Worm (Caenorhabditis elegans) whole organism, midembryonic: ENCODE measurements around the gene cki-1.

Source experiments
- T22C8.4 ChIP-seq: fragments of 200-800 bp; sonication (Bioruptor generic); IDR thresholded peaks from 2 replicates; pipeline ENCODE4 v1.3.6; 2022; ENCODE audit warnings: missing genetic modification characterization, missing compliant biosample characterization
- cog-1 ChIP-seq: sonication (generic microtip); optimal IDR thresholded peaks from 2 replicates; lab custom pipeline; 2016; ENCODE audit warnings: missing genetic modification characterization, missing compliant biosample characterization
- flt-1 ChIP-seq: fragments of 200-800 bp; sonication (Bioruptor generic); IDR thresholded peaks from 2 replicates; pipeline ENCODE4 v1.3.6; 2022; ENCODE audit warnings: missing genetic modification characterization, missing compliant biosample characterization
- klf-2 ChIP-seq: fragments of 200-800 bp; sonication (Bioruptor generic); conservative IDR thresholded peaks from 2 replicates; pipeline ENCODE4 v1.3.6; 2022; ENCODE audit warnings: missing genetic modification reagents, missing genetic modification characterization, missing compliant biosample characterization
- med-1 ChIP-seq: sonication (generic microtip); optimal IDR thresholded peaks from 2 replicates; lab custom pipeline; 2017; ENCODE audit warnings: missing genetic modification characterization, mild to moderate bottlenecking, missing compliant biosample characterization, antibody characterized with exemption, missing genetic modification reagents; ENCODE audit not compliant: insufficient read depth
- ref-1 ChIP-seq: fragments of 200-800 bp; sonication (Bioruptor generic); conservative IDR thresholded peaks from 2 replicates; pipeline ENCODE4 v1.3.6; 2022; ENCODE audit warnings: missing genetic modification reagents, missing genetic modification characterization, missing compliant biosample characterization
- tab-1 ChIP-seq: fragments of 200-800 bp; sonication (Bioruptor generic); IDR thresholded peaks from 2 replicates; pipeline ENCODE4 v1.3.6; 2022; ENCODE audit warnings: missing genetic modification characterization, missing compliant biosample characterization
- ztf-23 ChIP-seq: fragments of 200-800 bp; sonication (Bioruptor generic); IDR thresholded peaks from 2 replicates; pipeline ENCODE4 v1.3.6; 2022; ENCODE audit warnings: missing genetic modification reagents, missing genetic modification characterization, missing compliant biosample characterization
- ztf-29 ChIP-seq: fragments of 200-800 bp; sonication (Bioruptor generic); IDR thresholded peaks from 2 replicates; pipeline ENCODE4 v1.3.6; 2022; ENCODE audit warnings: missing genetic modification reagents, missing genetic modification characterization, missing compliant biosample characterization

cki-1 gene

ce11 chrII:7854942-7855341 is 43.9 kb downstream of the cki-1 start, which contains the start of gene mdt-10:
mdt-10 (minus strand) TSS chrII:7855042.
- TF ChIP-seq flt-1 (GFP tag; lab: Robert Waterston, UW) (no peak), T22C8.4 (GFP tag; lab: Robert Waterston, UW) (no peak), cog-1 (tag; lab: Kevin White, UChicago) (no peak), klf-2 (no peak), ref-1 (no peak), med-1 (no peak), ztf-29 (no peak), ztf-23 (no peak), tab-1 (GFP tag; lab: Robert Waterston, UW) (no peak)

ce11 chrII:7855619-7856018 is 44.6 kb downstream of the cki-1 start, which contains the start of gene mdmh-35:
mdmh-35 (minus strand) TSS chrII:7855719.
- no peak for TF ChIP-seq ztf-23
- no peak for TF ChIP-seq cog-1 (tag; lab: Kevin White, UChicago)
- TF ChIP-seq ref-1: no peak
- no peak for TF ChIP-seq ztf-29
- TF ChIP-seq flt-1 (GFP tag; lab: Robert Waterston, UW): no peak
- TF ChIP-seq med-1: no peak
- TF ChIP-seq tab-1 (GFP tag; lab: Robert Waterston, UW): no peak
- no peak for TF ChIP-seq klf-2
- no peak for TF ChIP-seq T22C8.4 (GFP tag; lab: Robert Waterston, UW)

- TF ChIP-seq klf-2: no peak
- TF ChIP-seq ztf-29: no peak; the same call in 1 of the 2 replicates
- 0 out of 2 replicates have a peak, but pooled peaks have one; percentile 35 for TF ChIP-seq ztf-23
- peak; percentile 22 for TF ChIP-seq cog-1 (tag; lab: Kevin White, UChicago)
- TF ChIP-seq tab-1 (GFP tag; lab: Robert Waterston, UW): no peak
- TF ChIP-seq ref-1: no peak
- no peak for TF ChIP-seq T22C8.4 (GFP tag; lab: Robert Waterston, UW)
- TF ChIP-seq flt-1 (GFP tag; lab: Robert Waterston, UW): peak; percentile 48; the same call in 1 of the 2 replicates
Observed at ce11 chrII:7857485-7858010, 46.5 kb downstream of the cki-1 start, which contains the start of the genes cec-3 and T09A5.15. cec-3 (minus strand) TSS chrII:7857600. T09A5.15 (plus strand) TSS chrII:7857960.

- TF ChIP-seq med-1 (no peak), cog-1 (tag; lab: Kevin White, UChicago) (no peak), ztf-29 (no peak), T22C8.4 (GFP tag; lab: Robert Waterston, UW) (no peak), ref-1 (no peak), tab-1 (GFP tag; lab: Robert Waterston, UW) (no peak), ztf-23 (no peak), klf-2 (no peak), flt-1 (GFP tag; lab: Robert Waterston, UW) (no peak)
Observed at ce11 chrII:7858101-7858500, 47.1 kb downstream of the cki-1 start, which contains the start of gene sds-22. sds-22 (plus strand) TSS chrII:7858401.

- TF ChIP-seq ref-1 (no peak), ztf-23 (no peak), ztf-29 (no peak), tab-1 (GFP tag; lab: Robert Waterston, UW) (no peak), T22C8.4 (GFP tag; lab: Robert Waterston, UW) (no peak), klf-2 (0 out of 2 replicates have a peak, but pooled peaks have one; percentile 47), med-1 (no peak), cog-1 (tag; lab: Kevin White, UChicago) (peak; percentile 36), flt-1 (GFP tag; lab: Robert Waterston, UW) (no peak)
Observed at ce11 chrII:7860221-7860928, 49.3 kb downstream of the cki-1 start, which contains the start of gene lin-5. lin-5 (plus strand) TSS chrII:7860574.
